Fruit fly (Drosophila melanogaster): ENCODE data around the gene Gr23a.

DNA sequence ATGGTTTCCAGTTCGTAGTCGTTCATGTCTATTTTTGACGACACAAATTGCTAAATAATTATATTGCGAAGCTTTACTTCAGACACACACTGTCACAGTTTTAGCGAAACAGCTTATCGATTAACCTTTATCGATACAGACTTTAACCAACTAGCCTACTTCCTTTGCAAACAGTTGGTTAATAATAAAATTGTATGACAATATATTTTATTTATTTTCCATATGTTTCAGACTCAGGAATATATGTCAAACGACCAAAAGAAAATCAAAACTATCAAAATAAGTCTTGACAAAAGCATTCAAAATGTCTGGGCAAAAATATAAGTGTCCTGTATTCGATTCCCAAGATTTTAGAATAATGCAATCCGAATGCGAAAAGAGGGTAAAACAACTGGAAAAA, 22.0 kb upstream of the Gr23a start, which contains the start of the genes CG9962 and CG43851:
- TF ChIP-seq usp (GFP tag; optimal IDR thresholded peaks at IDR 0.05): no peak
- no peak for TF ChIP-seq pan (optimal IDR thresholded peaks at IDR 0.05)
- no peak for TF ChIP-seq Dll (optimal IDR thresholded peaks at IDR 0.05)
- TF ChIP-seq EcR (GFP tag; optimal IDR thresholded peaks at IDR 0.05): no peak
- TF ChIP-seq CG8478 (optimal IDR thresholded peaks at IDR 0.05): no peak
- no peak for TF ChIP-seq psq (optimal IDR thresholded peaks at IDR 0.05)

All from whole organism.